Worm (Caenorhabditis elegans): ENCODE measurements around the gene str-94.

str-94 gene

ce11 chrV:9254012-9254696 is 5.0 kb upstream of the str-94 start, which contains the start of gene F07C3.9:
F07C3.9 (minus strand) TSS chrV:9254646.
- TF ChIP-seq hlh-1 (tag; optimal IDR thresholded peaks at IDR 0.05): no peak
- no peak for TF ChIP-seq tbx-8 (GFP tag; optimal IDR thresholded peaks at IDR 0.05)
- no peak for TF ChIP-seq nhr-12 (tag; optimal IDR thresholded peaks at IDR 0.05)
- TF ChIP-seq ztf-11 (tag; optimal IDR thresholded peaks at IDR 0.05): no peak
- no peak for TF ChIP-seq lin-32 (GFP tag; optimal IDR thresholded peaks at IDR 0.05)
- no peak for TF ChIP-seq ham-2 (GFP tag; optimal IDR thresholded peaks at IDR 0.05)
- no peak for TF ChIP-seq ceh-39 (tag; optimal IDR thresholded peaks at IDR 0.05)
- no peak for TF ChIP-seq nhr-28 (tag; optimal IDR thresholded peaks at IDR 0.05)
- no peak for TF ChIP-seq ces-1 (GFP tag; optimal IDR thresholded peaks at IDR 0.05)
- TF ChIP-seq flh-1 (GFP tag; optimal IDR thresholded peaks at IDR 0.05): no peak
- no peak for TF ChIP-seq sem-2 (GFP tag; optimal IDR thresholded peaks at IDR 0.05)
- no peak for TF ChIP-seq unc-120 (tag; optimal IDR thresholded peaks at IDR 0.05; ENCODE audit: poor library complexity, severe bottlenecking)
- no peak for TF ChIP-seq unc-39 (tag; optimal IDR thresholded peaks at IDR 0.05)
- no peak for TF ChIP-seq mls-2 (tag; optimal IDR thresholded peaks at IDR 0.05)
- no peak for TF ChIP-seq lin-13 (tag; optimal IDR thresholded peaks at IDR 0.05)
- no peak for TF ChIP-seq ceh-43 (GFP tag; optimal IDR thresholded peaks at IDR 0.05)
- no peak for TF ChIP-seq elt-1 (tag; optimal IDR thresholded peaks at IDR 0.05; ENCODE audit: borderline replicate concordance, insufficient read depth)
- TF ChIP-seq blmp-1 (tag; optimal IDR thresholded peaks at IDR 0.05): no peak

- TF ChIP-seq nhr-76 (tag; optimal IDR thresholded peaks at IDR 0.05): no peak
- no peak for TF ChIP-seq nhr-2 (tag; optimal IDR thresholded peaks at IDR 0.05)
- TF ChIP-seq mep-1 (tag; optimal IDR thresholded peaks at IDR 0.05): no peak
- no peak for TF ChIP-seq ham-2 (GFP tag; optimal IDR thresholded peaks at IDR 0.05)
- TF ChIP-seq nhr-28 (tag; optimal IDR thresholded peaks at IDR 0.05): no peak
- no peak for TF ChIP-seq ceh-43 (GFP tag; optimal IDR thresholded peaks at IDR 0.05)
- no peak for TF ChIP-seq lin-32 (GFP tag; optimal IDR thresholded peaks at IDR 0.05)
- no peak for TF ChIP-seq ceh-83 (GFP tag; optimal IDR thresholded peaks at IDR 0.05)
- TF ChIP-seq mls-2 (tag; optimal IDR thresholded peaks at IDR 0.05): no peak
- no peak for TF ChIP-seq ztf-11 (tag; optimal IDR thresholded peaks at IDR 0.05)
- TF ChIP-seq flh-1 (GFP tag; optimal IDR thresholded peaks at IDR 0.05): no peak
- no peak for TF ChIP-seq unc-62 (GFP tag; optimal IDR thresholded peaks at IDR 0.05)
- no peak for TF ChIP-seq nhr-12 (tag; optimal IDR thresholded peaks at IDR 0.05)
Measured at ce11 chrV:9249932-9250331, 826 bp upstream of the str-94 start, which contains the start of gene ptd-2. ptd-2 (plus strand) TSS chrV:9250232.

- TF ChIP-seq unc-120 (tag; optimal IDR thresholded peaks at IDR 0.05; ENCODE audit: poor library complexity, severe bottlenecking): peak; percentile 91
- TF ChIP-seq ceh-43 (GFP tag; optimal IDR thresholded peaks at IDR 0.05): no peak
- TF ChIP-seq unc-62 (GFP tag; optimal IDR thresholded peaks at IDR 0.05): peak; percentile 44
- peak; percentile 80 for TF ChIP-seq hlh-1 (tag; optimal IDR thresholded peaks at IDR 0.05)
- TF ChIP-seq drap-1 (GFP tag; optimal IDR thresholded peaks at IDR 0.05): peak; percentile 33
- no peak for TF ChIP-seq nhr-76 (tag; optimal IDR thresholded peaks at IDR 0.05)
- peak; percentile 47 for TF ChIP-seq cnd-1 (tag; optimal IDR thresholded peaks at IDR 0.05)
Measured at ce11 chrV:9247416-9247815, 1.7 kb downstream of the str-94 start.

DNA sequence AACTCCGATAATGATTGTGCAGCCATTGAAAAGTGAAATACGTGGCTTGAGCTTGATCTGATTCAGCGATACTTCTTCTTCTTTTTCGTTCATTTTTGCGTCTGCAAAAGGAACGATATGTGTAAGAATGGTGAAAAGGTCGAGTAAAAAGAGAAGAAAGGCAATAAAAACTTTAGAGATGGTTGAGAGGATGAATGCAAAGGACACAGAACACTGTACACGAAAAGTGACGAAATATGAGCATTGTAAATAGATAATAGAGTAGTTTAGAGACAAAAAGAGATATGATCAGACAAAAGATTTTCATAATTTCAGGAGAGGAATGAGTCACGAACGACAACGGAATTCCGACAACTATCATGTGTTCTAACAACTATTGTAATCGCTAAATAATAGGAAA is 2.8 kb downstream of the str-94 start, which contains the start of gene aat-2:
Gene aat-2 (minus strand): TSS at position 101 of the 400 bp plus-strand sequence.
- no peak for TF ChIP-seq nhr-28 (tag; optimal IDR thresholded peaks at IDR 0.05)
- no peak for TF ChIP-seq ceh-83 (GFP tag; optimal IDR thresholded peaks at IDR 0.05)
- no peak for TF ChIP-seq elt-1 (tag; optimal IDR thresholded peaks at IDR 0.05; ENCODE audit: borderline replicate concordance, insufficient read depth)
- no peak for TF ChIP-seq ceh-39 (tag; optimal IDR thresholded peaks at IDR 0.05)
- TF ChIP-seq bed-3 (GFP tag; optimal IDR thresholded peaks at IDR 0.05): no peak
- TF ChIP-seq nhr-12 (tag; optimal IDR thresholded peaks at IDR 0.05): no peak
- no peak for TF ChIP-seq lsy-2 (tag; optimal IDR thresholded peaks at IDR 0.05)

DNA sequence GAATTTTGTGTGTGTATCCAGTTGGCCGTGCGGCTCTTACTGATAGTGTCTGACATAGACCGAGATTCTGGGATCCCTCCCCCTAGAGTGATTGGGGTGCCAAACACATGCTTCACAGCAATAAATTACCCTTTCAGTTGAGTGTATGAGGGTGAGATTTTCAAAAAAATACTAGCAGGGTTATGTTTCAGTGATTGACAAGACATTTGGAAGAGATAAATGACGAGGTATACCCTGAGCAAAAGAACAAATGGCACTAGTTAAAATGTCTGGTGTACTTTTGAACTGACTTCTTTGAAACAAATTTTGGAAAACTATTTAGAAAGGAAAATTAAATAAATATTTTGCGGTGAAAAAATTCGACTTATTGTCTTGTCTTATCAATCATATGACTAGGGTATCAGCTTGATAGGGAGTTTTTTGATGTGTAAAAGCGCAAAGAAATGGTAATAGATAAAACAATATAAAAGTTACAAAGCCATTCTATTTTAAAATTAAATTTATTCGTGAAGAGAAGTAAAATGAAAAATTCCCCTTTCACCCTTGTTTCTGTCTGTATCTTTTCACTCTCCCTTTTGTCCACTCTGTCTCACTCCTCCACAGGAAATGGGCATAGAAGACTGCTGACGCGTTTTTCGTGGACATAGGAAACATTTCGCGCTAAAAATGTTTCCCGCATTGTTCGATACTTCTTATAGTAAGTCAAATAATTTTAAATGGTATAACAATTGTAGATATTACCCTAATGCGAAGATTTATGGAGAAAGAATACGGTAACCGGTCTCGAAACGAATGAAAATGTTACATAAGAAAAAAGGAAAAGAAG is 5.7 kb downstream of the str-94 start, which contains the start of gene glo-4:
Gene glo-4 (minus strand): TSS at position 51 of the 826 bp plus-strand sequence.
- TF ChIP-seq elt-3 (tag; optimal IDR thresholded peaks at IDR 0.05) (no peak), lsy-2 (tag; optimal IDR thresholded peaks at IDR 0.05) (peak; percentile 21), unc-39 (tag; optimal IDR thresholded peaks at IDR 0.05) (no peak), nhr-12 (tag; optimal IDR thresholded peaks at IDR 0.05) (no peak), M03D4.4 (tag; optimal IDR thresholded peaks at IDR 0.05) (no peak), ces-1 (GFP tag; optimal IDR thresholded peaks at IDR 0.05) (peak; percentile 77), mep-1 (tag; optimal IDR thresholded peaks at IDR 0.05) (peak; percentile 69), unc-120 (tag; optimal IDR thresholded peaks at IDR 0.05; ENCODE audit: poor library complexity, severe bottlenecking) (peak; percentile 55), lin-13 (tag; optimal IDR thresholded peaks at IDR 0.05) (peak; percentile 13), mab-5 (tag; optimal IDR thresholded peaks at IDR 0.05) (no peak), nhr-237 (tag; optimal IDR thresholded peaks at IDR 0.05) (peak; percentile 69), hlh-1 (tag; optimal IDR thresholded peaks at IDR 0.05) (peak; percentile 36), sem-2 (GFP tag; optimal IDR thresholded peaks at IDR 0.05) (no peak), elt-1 (tag; optimal IDR thresholded peaks at IDR 0.05; ENCODE audit: borderline replicate concordance, insufficient read depth) (no peak)
